Worm (Caenorhabditis elegans): Measurements from ENCODE around the gene rga-5.

DNA sequence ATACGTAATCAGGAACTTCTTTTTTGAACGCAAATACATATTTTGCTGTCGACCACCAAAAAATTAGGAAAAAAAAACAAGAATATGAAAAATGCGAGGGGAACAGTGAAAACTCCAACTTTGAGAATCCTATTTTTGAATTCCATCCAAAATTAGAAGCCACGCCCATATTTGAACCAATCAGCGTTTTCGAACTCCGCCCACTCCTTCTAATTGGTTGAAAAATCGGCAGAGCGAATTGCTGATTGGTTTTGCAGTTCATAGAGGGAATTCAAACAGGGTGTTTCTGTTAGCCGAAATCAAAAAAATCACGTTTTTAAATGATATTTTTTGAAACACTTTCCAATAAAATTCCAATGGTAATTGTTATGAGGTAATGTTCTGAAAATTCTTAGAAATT lies 51.1 kb downstream of the rga-5 start:
- no peak for TF ChIP-seq nhr-77 (tag; optimal IDR thresholded peaks at IDR 0.05)
- TF ChIP-seq lin-35 (GFP tag; optimal IDR thresholded peaks at IDR 0.05): no peak
- TF ChIP-seq sptf-1 (tag; optimal IDR thresholded peaks at IDR 0.05): no peak
- no peak for TF ChIP-seq grh-1 (GFP tag; IDR thresholded peaks at IDR 0.05)
- TF ChIP-seq xbp-1 (tag; optimal IDR thresholded peaks at IDR 0.05): no peak
- TF ChIP-seq ztf-4 (tag; optimal IDR thresholded peaks at IDR 0.05): no peak
- no peak for TF ChIP-seq rnt-1 (tag; optimal IDR thresholded peaks at IDR 0.05)
- no peak for TF ChIP-seq elt-3 (tag; optimal IDR thresholded peaks at IDR 0.05)
- no peak for TF ChIP-seq hpl-2 (GFP tag; optimal IDR thresholded peaks at IDR 0.05)
- no peak for TF ChIP-seq mab-9 (GFP tag; IDR thresholded peaks at IDR 0.05)
- no peak for TF ChIP-seq alr-1 (tag; optimal IDR thresholded peaks at IDR 0.05; ENCODE audit: borderline replicate concordance)
- TF ChIP-seq unc-130 (tag; optimal IDR thresholded peaks at IDR 0.05): no peak
- TF ChIP-seq vab-15 (tag; optimal IDR thresholded peaks at IDR 0.05): no peak
- TF ChIP-seq C04F5.9 (tag; optimal IDR thresholded peaks at IDR 0.05): no peak

Measured in whole organism, L1 larva.